Fruit fly (Drosophila melanogaster): Measurements from ENCODE around the gene scramb1.

DNA sequence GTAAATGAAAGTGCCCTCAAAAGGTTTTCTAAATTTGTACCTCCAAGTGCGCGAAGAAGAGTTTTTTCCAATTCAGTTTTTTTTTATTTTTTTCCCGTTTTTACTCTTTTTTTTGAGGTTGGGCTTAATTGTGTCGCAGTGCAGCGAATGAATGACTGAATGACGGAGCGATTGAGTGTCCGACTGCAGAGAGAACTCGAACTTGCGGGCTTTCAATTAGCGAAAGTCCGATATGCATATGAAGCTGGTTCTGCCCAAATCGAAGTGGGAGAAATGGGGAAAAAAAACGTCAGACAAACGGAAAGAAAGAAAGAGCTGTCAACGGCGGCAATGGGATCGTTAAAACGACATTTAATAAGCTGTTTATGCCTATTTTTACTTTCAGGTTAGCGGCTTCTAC lies 19.2 kb downstream of the scramb1 start:
- TF ChIP-seq CG8478 (optimal IDR thresholded peaks at IDR 0.05): no peak
- no peak for TF ChIP-seq CTCF (optimal IDR thresholded peaks at IDR 0.05)
